Worm (Caenorhabditis elegans) whole organism, late embryonic: ENCODE results near the gene hsp-90.

Experiments
- T23F11.4 ChIP-seq: fragments of 200-800 bp; sonication (Bioruptor generic); optimal IDR thresholded peaks from 2 replicates; lab custom pipeline; 2018; ENCODE audit warnings: mild to moderate bottlenecking, missing genetic modification characterization, missing compliant biosample characterization
- ceh-2 ChIP-seq: sonication (generic microtip); optimal IDR thresholded peaks from 2 replicates; lab custom pipeline; 2016; ENCODE audit warnings: missing genotype, missing genetic modification characterization, missing compliant biosample characterization
- ceh-48 ChIP-seq: sonication (generic microtip); optimal IDR thresholded peaks from 2 replicates; lab custom pipeline; 2016; ENCODE audit warnings: missing genetic modification characterization, inconsistent platforms, missing compliant biosample characterization
- elt-2 ChIP-seq: sonication (generic microtip); optimal IDR thresholded peaks from 2 replicates; lab custom pipeline; 2016; ENCODE audit warnings: missing genetic modification reagents, missing genetic modification characterization, missing compliant biosample characterization
- fkh-10 ChIP-seq: fragments of 150-350 bp; optimal IDR thresholded peaks from 2 replicates; lab custom pipeline; 2014; ENCODE audit warnings: missing biosample characterization, missing genetic modification reagents, missing genetic modification characterization
- pqm-1 ChIP-seq: sonication (generic microtip); optimal IDR thresholded peaks from 2 replicates; lab custom pipeline; 2016; ENCODE audit warnings: missing genetic modification characterization, missing compliant biosample characterization
- sox-4 ChIP-seq: sonication (generic microtip); optimal IDR thresholded peaks from 2 replicates; lab custom pipeline; 2017; ENCODE audit warnings: mild to moderate bottlenecking, missing genetic modification characterization, inconsistent platforms, missing compliant biosample characterization
- tbx-2 ChIP-seq: sonication (generic microtip); optimal IDR thresholded peaks from 2 replicates; lab custom pipeline; 2016; ENCODE audit warnings: missing genetic modification characterization, missing compliant biosample characterization

hsp-90 gene

DNA sequence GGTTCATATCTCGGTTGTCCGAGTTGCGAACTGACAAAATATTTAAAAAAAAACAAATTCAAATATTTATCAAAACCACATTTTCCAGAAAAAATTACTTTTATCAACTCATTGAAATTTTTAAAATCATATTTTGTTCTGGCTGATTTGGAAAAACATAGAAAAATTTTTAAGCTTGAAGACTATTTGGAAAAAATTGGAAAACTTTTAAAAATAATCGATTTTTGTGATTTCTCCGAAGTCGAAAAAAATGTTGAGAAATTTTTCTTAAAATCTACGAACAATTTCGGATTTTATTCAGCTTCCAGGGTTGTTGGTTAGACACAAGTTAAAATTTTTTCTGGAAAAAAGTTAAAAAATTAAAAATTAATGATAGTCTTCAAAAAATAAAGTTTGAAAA is 52.1 kb downstream of the hsp-90 start, which contains the start of gene Y50E8A.5:
Y50E8A.5 (minus strand) TSS at position 101 of the 400 bp plus-strand sequence.
- TF ChIP-seq fkh-10 (GFP tag; lab: Kevin White, UChicago) (no peak), elt-2 (no peak), ceh-48 (tag; lab: Kevin White, UChicago) (no peak), sox-4 (tag; lab: Kevin White, UChicago) (no peak), pqm-1 (tag; lab: Kevin White, UChicago) (no peak), tbx-2 (tag; lab: Kevin White, UChicago) (no peak), T23F11.4 (no peak), ceh-2 (tag; lab: Kevin White, UChicago) (no peak)
- TF ChIP-seq, all 69 proteins: peak for 0
